Fruit fly (Drosophila melanogaster): ENCODE results near the gene Lar.
A peak's percentile ranks its signal among the peaks of the same experiment; 100 is the strongest.

Lar gene

dm6 chr2L:19768967-19769366, 182.5 kb downstream of the Lar start, which contains the start of gene bsh (continued):
- TF ChIP-seq CG10321 (GFP tag; IDR thresholded peaks at IDR 0.05), result peak; percentile 46; the same call in 1 of the 2 replicates
- TF ChIP-seq CG9727 (GFP tag; optimal IDR thresholded peaks at IDR 0.05), result no peak
- TF ChIP-seq wdn (GFP tag; IDR thresholded peaks at IDR 0.05), result no peak
- TF ChIP-seq MTF-1 (GFP tag; optimal IDR thresholded peaks at IDR 0.05; ENCODE audit: borderline replicate concordance), result no peak
- TF ChIP-seq CG13894 (tag; optimal IDR thresholded peaks at IDR 0.05), result no peak
- TF ChIP-seq CG3847 (GFP tag; IDR thresholded peaks at IDR 0.05), result no peak

- TF ChIP-seq seq (GFP tag; IDR thresholded peaks at IDR 0.05), result peak; percentile 57; the same call in 1 of the 2 replicates
- peak; percentile 97 for TF ChIP-seq Nf-YB (GFP tag; optimal IDR thresholded peaks at IDR 0.05)
- peak; percentile 89 for TF ChIP-seq CG10321 (GFP tag; IDR thresholded peaks at IDR 0.05)
- peak; percentile 69 for TF ChIP-seq CG1832 (GFP tag; optimal IDR thresholded peaks at IDR 0.05)
- TF ChIP-seq CG16813 (GFP tag; IDR thresholded peaks at IDR 0.05; ENCODE audit: partially characterized antibody), result no peak
- TF ChIP-seq Nf-YC (tag; optimal IDR thresholded peaks at IDR 0.05), result peak; percentile 97
Observed at dm6 chr2L:19769703-19770102, 183.3 kb downstream of the Lar start.

dm6 chr2L:19774278-19774677, 187.9 kb downstream of the Lar start:
- TF ChIP-seq Elba2 (GFP tag; optimal IDR thresholded peaks at IDR 0.05), result peak; percentile 91
- TF ChIP-seq sens (GFP tag), result peak; percentile 19
- TF ChIP-seq eve (GFP tag; optimal IDR thresholded peaks at IDR 0.05), result no peak

Measured in whole organism, embryonic.